Fruit fly (Drosophila melanogaster): Measurements from ENCODE around the gene Ack.

Ack gene

DNA sequence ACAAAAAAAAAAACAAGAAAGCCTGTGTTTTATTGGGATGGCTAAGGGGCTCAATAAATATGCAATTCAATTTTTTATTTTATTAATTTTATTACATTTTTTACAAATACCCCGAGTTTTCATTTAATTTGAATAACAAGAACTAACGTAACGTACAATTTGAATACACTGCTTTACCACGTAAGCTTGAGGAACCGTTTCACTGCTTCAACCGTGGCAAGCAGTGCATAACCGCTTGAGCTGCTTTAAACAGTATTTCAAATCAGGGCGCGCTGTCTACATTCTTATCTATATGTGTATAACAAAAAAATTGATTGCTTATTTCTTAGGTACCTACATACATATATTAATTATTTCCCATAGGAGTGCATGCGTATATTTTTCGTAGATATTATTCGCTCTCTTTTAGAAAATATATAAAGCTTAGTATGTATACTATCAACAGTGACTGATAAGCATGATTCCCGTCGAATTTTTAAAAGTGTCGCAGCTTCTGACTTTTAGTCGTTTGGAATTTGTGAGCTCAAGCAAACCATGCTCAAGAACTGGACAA is 15.2 kb upstream of the Ack start, which contains the start of gene CG14990 (continued):
- TF ChIP-seq bbx (GFP tag; IDR thresholded peaks at IDR 0.05; ENCODE audit: partially characterized antibody) (0 out of 2 replicates have a peak, but pooled peaks have one; percentile 31), ara (GFP tag; IDR thresholded peaks at IDR 0.05) (no peak), Sox100B (GFP tag; optimal IDR thresholded peaks at IDR 0.05) (no peak), otp (GFP tag; IDR thresholded peaks at IDR 0.05) (no peak), CG32532 (GFP tag; IDR thresholded peaks at IDR 0.05) (no peak), rib (GFP tag; IDR thresholded peaks at IDR 0.05) (no peak), CG14965 (GFP tag; optimal IDR thresholded peaks at IDR 0.05; ENCODE audit: borderline replicate concordance) (no peak), ranshi (GFP tag; IDR thresholded peaks at IDR 0.05) (no peak), CG10366 (GFP tag; IDR thresholded peaks at IDR 0.05) (no peak), CG18011 (GFP tag; optimal IDR thresholded peaks at IDR 0.05) (no peak), CG13296 (GFP tag; optimal IDR thresholded peaks at IDR 0.05) (no peak), cwo (GFP tag; optimal IDR thresholded peaks at IDR 0.05) (no peak), Dip3 (GFP tag; optimal IDR thresholded peaks at IDR 0.05) (no peak), Lim3 (GFP tag; IDR thresholded peaks at IDR 0.05) (no peak), Blimp-1 (GFP tag; optimal IDR thresholded peaks at IDR 0.05) (no peak), ems (GFP tag; optimal IDR thresholded peaks at IDR 0.05) (no peak), CG32772 (GFP tag; IDR thresholded peaks at IDR 0.05) (no peak), Nf-YC (tag; optimal IDR thresholded peaks at IDR 0.05) (no peak), Gsc (GFP tag; IDR thresholded peaks at IDR 0.05) (no peak), unc-4 (GFP tag; IDR thresholded peaks at IDR 0.05; ENCODE audit: partially characterized antibody) (no peak), gro (GFP tag; optimal IDR thresholded peaks at IDR 0.05) (no peak), CoRest (tag; optimal IDR thresholded peaks at IDR 0.05) (peak; percentile 38), CG1792 (GFP tag; optimal IDR thresholded peaks at IDR 0.05) (no peak), bsh (GFP tag; optimal IDR thresholded peaks at IDR 0.05) (no peak), CG13775 (GFP tag; optimal IDR thresholded peaks at IDR 0.05) (no peak), CG17912 (GFP tag; optimal IDR thresholded peaks at IDR 0.05) (peak; percentile 4), h (optimal IDR thresholded peaks at IDR 0.05) (no peak), Myb (GFP tag; optimal IDR thresholded peaks at IDR 0.05) (peak; percentile 95), Dfd (GFP tag; optimal IDR thresholded peaks at IDR 0.05) (peak in 1 of 2 experiments; percentile 87), Bdp1 (GFP tag; optimal IDR thresholded peaks at IDR 0.05) (no peak), CG3995 (GFP tag; optimal IDR thresholded peaks at IDR 0.05) (no peak), sna (GFP tag; IDR thresholded peaks at IDR 0.05; ENCODE audit: partially characterized antibody) (no peak), Ada2b (GFP tag; IDR thresholded peaks at IDR 0.05) (no peak), Aef1 (GFP tag; IDR thresholded peaks at IDR 0.05) (no peak), CG12942 (GFP tag; optimal IDR thresholded peaks at IDR 0.05) (no peak), ab (GFP tag; optimal IDR thresholded peaks at IDR 0.05) (no peak), CG6689 (GFP tag; IDR thresholded peaks at IDR 0.05) (no peak), lov (optimal IDR thresholded peaks at IDR 0.05) (no peak), lov (GFP tag; IDR thresholded peaks at IDR 0.05) (no peak), tap (tag; optimal IDR thresholded peaks at IDR 0.05) (peak; percentile 3), CG8478 (optimal IDR thresholded peaks at IDR 0.05) (no peak), CG15269 (tag; optimal IDR thresholded peaks at IDR 0.05) (no peak), gcm2 (GFP tag; optimal IDR thresholded peaks at IDR 0.05) (no peak), repo (GFP tag; optimal IDR thresholded peaks at IDR 0.05) (no peak), Bgb (GFP tag; IDR thresholded peaks at IDR 0.05; ENCODE audit: partially characterized antibody) (peak; percentile 69), CG16815 (GFP tag; optimal IDR thresholded peaks at IDR 0.05) (no peak), CG13287 (GFP tag; IDR thresholded peaks at IDR 0.05; ENCODE audit: partially characterized antibody) (peak; percentile 39; the same call in 1 of the 2 replicates), HLH54F (GFP tag; optimal IDR thresholded peaks at IDR 0.05) (no peak), CG17186 (GFP tag; optimal IDR thresholded peaks at IDR 0.05) (no peak), lbe (GFP tag; optimal IDR thresholded peaks at IDR 0.05) (no peak), slou (GFP tag; optimal IDR thresholded peaks at IDR 0.05) (no peak), Atf3 (GFP tag; optimal IDR thresholded peaks at IDR 0.05) (no peak)

All from whole organism, embryonic.